Fruit fly (Drosophila melanogaster) whole organism, embryonic: ENCODE measurements around the gene Pex14.

Experiments used
- Abd-B ChIP-seq: fragments of 200-800 bp; sonication (Bioruptor generic); optimal IDR thresholded peaks from 2 replicates; lab custom pipeline; 2018; ENCODE audit warnings: missing biosample characterization, mild to moderate bottlenecking, missing genetic modification characterization, moderate library complexity
- Ada2b ChIP-seq: fragments of 200-800 bp; sonication (Bioruptor generic); IDR thresholded peaks from 2 replicates; pipeline ENCODE4 v1.3.6; 2022; ENCODE audit warnings: missing biosample characterization, missing genetic modification characterization
- Asciz ChIP-seq: fragments of 200-800 bp; sonication (Bioruptor generic); optimal IDR thresholded peaks from 2 replicates; lab custom pipeline; 2017; ENCODE audit warnings: missing biosample characterization, mild to moderate bottlenecking, missing genetic modification characterization, missing genetic modification reagents
- CG10147 ChIP-seq: fragments of 200-800 bp; sonication (Bioruptor generic); optimal IDR thresholded peaks from 2 replicates; lab custom pipeline; 2019; ENCODE audit warnings: missing biosample characterization, mild to moderate bottlenecking, missing genetic modification characterization, moderate library complexity
- CG10979 ChIP-seq: fragments of 200-800 bp; sonication (Bioruptor generic); optimal IDR thresholded peaks from 2 replicates; lab custom pipeline; 2018; ENCODE audit warnings: missing biosample characterization, mild to moderate bottlenecking, missing genetic modification characterization, moderate library complexity
- CG11247 ChIP-seq: fragments of 200-800 bp; sonication (Bioruptor generic); IDR thresholded peaks from 2 replicates; pipeline ENCODE4 v1.3.6; 2022; ENCODE audit warnings: missing biosample characterization, missing genetic modification characterization
- CG12071 ChIP-seq: fragments of 200-800 bp; sonication (Bioruptor generic); optimal IDR thresholded peaks from 3 replicates; lab custom pipeline; 2018; ENCODE audit warnings: missing biosample characterization, mild to moderate bottlenecking, missing genetic modification characterization
- CG12744 ChIP-seq: fragments of 200-800 bp; sonication (Bioruptor generic); optimal IDR thresholded peaks from 2 replicates; lab custom pipeline; 2016; ENCODE audit warnings: missing biosample characterization, missing genetic modification characterization
- CG14014 ChIP-seq: fragments of 200-800 bp; sonication (Bioruptor generic); IDR thresholded peaks from 2 replicates; pipeline ENCODE4 v1.3.6; 2022; ENCODE audit warnings: missing biosample characterization, missing genetic modification characterization
- CG14710 ChIP-seq: fragments of 200-800 bp; sonication (Bioruptor generic); optimal IDR thresholded peaks from 3 replicates; lab custom pipeline; 2019; ENCODE audit warnings: missing biosample characterization, mild to moderate bottlenecking, missing genetic modification characterization, moderate library complexity
- CG1529 ChIP-seq: fragments of 200-800 bp; sonication (Bioruptor generic); optimal IDR thresholded peaks from 3 replicates; lab custom pipeline; 2018; ENCODE audit warnings: missing biosample characterization, missing genetic modification characterization
- CG17912 ChIP-seq: fragments of 200-800 bp; sonication (Bioruptor generic); optimal IDR thresholded peaks from 2 replicates; lab custom pipeline; 2018; ENCODE audit warnings: missing biosample characterization, mild to moderate bottlenecking, missing genetic modification characterization
- CG3065 ChIP-seq: fragments of 200-800 bp; sonication (Bioruptor generic); optimal IDR thresholded peaks from 2 replicates; lab custom pipeline; 2016; ENCODE audit warnings: missing biosample characterization, missing genetic modification characterization
- CG3847 ChIP-seq: fragments of 200-800 bp; sonication (Bioruptor generic); IDR thresholded peaks from 2 replicates; pipeline ENCODE4 v1.3.6; 2022; ENCODE audit warnings: missing biosample characterization, missing genetic modification characterization
- CG4282 ChIP-seq: fragments of 200-800 bp; sonication (Bioruptor generic); optimal IDR thresholded peaks from 2 replicates; lab custom pipeline; 2016; ENCODE audit warnings: missing biosample characterization, missing genetic modification characterization
- CG43689 ChIP-seq: fragments of 200-800 bp; sonication (Bioruptor generic); IDR thresholded peaks from 2 replicates; pipeline ENCODE4 v1.3.6; 2022; ENCODE audit warnings: missing biosample characterization, missing genetic modification characterization
- CG7786 ChIP-seq: fragments of 200-800 bp; sonication (Bioruptor generic); optimal IDR thresholded peaks from 2 replicates; lab custom pipeline; 2016; ENCODE audit warnings: missing biosample characterization, missing genetic modification characterization
- CG7987 ChIP-seq: fragments of 200-800 bp; sonication (Bioruptor generic); optimal IDR thresholded peaks from 2 replicates; lab custom pipeline; 2018; ENCODE audit warnings: missing biosample characterization, mild to moderate bottlenecking, missing genetic modification characterization, moderate library complexity
- CG8281 ChIP-seq: fragments of 200-800 bp; sonication (Bioruptor generic); optimal IDR thresholded peaks from 2 replicates; lab custom pipeline; 2018; ENCODE audit warnings: missing biosample characterization, mild to moderate bottlenecking, missing genetic modification characterization, moderate library complexity
- CG8290 ChIP-seq, 3 experiments: fragments of 200-800 bp; sonication (Bioruptor generic); optimal IDR thresholded peaks; 2 replicates each; lab custom pipeline; 2016 to 2019; ENCODE audit warnings: missing biosample characterization in 3 of 3, missing genetic modification characterization in 3 of 3, mild to moderate bottlenecking in 2 of 3, moderate library complexity in 1 of 3
- CG9876 ChIP-seq: fragments of 200-800 bp; sonication (Bioruptor generic); optimal IDR thresholded peaks from 2 replicates; lab custom pipeline; 2016; ENCODE audit warnings: missing biosample characterization, missing genetic modification characterization
- HmgZ ChIP-seq: fragments of 200-800 bp; sonication (Bioruptor generic); optimal IDR thresholded peaks from 2 replicates; lab custom pipeline; 2018; ENCODE audit warnings: missing biosample characterization, mild to moderate bottlenecking, missing genetic modification characterization
- Jarid2 ChIP-seq: fragments of 200-800 bp; sonication (Bioruptor generic); optimal IDR thresholded peaks from 3 replicates; lab custom pipeline; 2017; ENCODE audit warnings: mild to moderate bottlenecking, missing biosample characterization, missing genetic modification reagents, missing genetic modification characterization
- Lhr ChIP-seq: fragments of 200-800 bp; sonication (Bioruptor generic); optimal IDR thresholded peaks from 3 replicates; lab custom pipeline; 2017; ENCODE audit warnings: mild to moderate bottlenecking, missing biosample characterization, missing genetic modification reagents, missing genetic modification characterization
- MESR4 ChIP-seq: fragments of 200-800 bp; sonication (Bioruptor generic); optimal IDR thresholded peaks from 2 replicates; lab custom pipeline; 2018; ENCODE audit warnings: missing biosample characterization, mild to moderate bottlenecking, missing genetic modification characterization, moderate library complexity
- Nf-YA ChIP-seq: fragments of 200-800 bp; sonication (Bioruptor generic); IDR thresholded peaks from 2 replicates; pipeline ENCODE4 v1.3.6; 2022; ENCODE audit warnings: missing biosample characterization, missing genetic modification characterization
- Oaz ChIP-seq: fragments of 200-800 bp; sonication (Bioruptor generic); IDR thresholded peaks from 2 replicates; pipeline ENCODE4 v1.3.6; 2022; ENCODE audit warnings: missing biosample characterization, missing genetic modification characterization
- Sox102F ChIP-seq: fragments of 200-800 bp; sonication (Bioruptor generic); optimal IDR thresholded peaks from 2 replicates; lab custom pipeline; 2018; ENCODE audit warnings: missing biosample characterization, mild to moderate bottlenecking, missing genetic modification characterization, moderate library complexity
- Sry-β ChIP-seq: fragments of 200-800 bp; sonication (Bioruptor generic); optimal IDR thresholded peaks from 2 replicates; lab custom pipeline; 2018; ENCODE audit warnings: missing biosample characterization, mild to moderate bottlenecking, missing genetic modification characterization, moderate library complexity
- ab ChIP-seq: fragments of 200-800 bp; sonication (Bioruptor generic); optimal IDR thresholded peaks from 2 replicates; lab custom pipeline; 2016; ENCODE audit warnings: missing biosample characterization, missing genetic modification characterization
- abd-A ChIP-seq: fragments of 200-800 bp; sonication (Bioruptor generic); optimal IDR thresholded peaks from 3 replicates; lab custom pipeline; 2019; ENCODE audit warnings: missing biosample characterization, mild to moderate bottlenecking, missing genetic modification characterization, moderate library complexity
- amos ChIP-seq: fragments of 200-800 bp; sonication (Bioruptor generic); IDR thresholded peaks from 2 replicates; pipeline ENCODE4 v1.3.6; 2022; ENCODE audit warnings: missing biosample characterization, missing genetic modification characterization; ENCODE audit not compliant: partially characterized antibody
- bsh ChIP-seq, 2 experiments: fragments of 200-800 bp; sonication (Bioruptor generic); optimal IDR thresholded peaks; 2 replicates each; lab custom pipeline; 2017 to 2018; ENCODE audit warnings: mild to moderate bottlenecking in 2 of 2, missing biosample characterization in 2 of 2, missing genetic modification characterization in 2 of 2, moderate library complexity in 1 of 2
- cwo ChIP-seq: fragments of 200-800 bp; sonication (Bioruptor generic); optimal IDR thresholded peaks from 3 replicates; lab custom pipeline; 2017; ENCODE audit warnings: missing biosample characterization, missing genetic modification characterization, mild to moderate bottlenecking, moderate library complexity, missing genetic modification reagents
- ewg ChIP-seq: fragments of 200-800 bp; sonication (Bioruptor generic); optimal IDR thresholded peaks from 3 replicates; lab custom pipeline; 2017; ENCODE audit warnings: mild to moderate bottlenecking, missing biosample characterization, missing genetic modification reagents, missing genetic modification characterization
- grau ChIP-seq: fragments of 200-800 bp; optimal IDR thresholded peaks from 3 replicates; lab custom pipeline; 2019; ENCODE audit warnings: missing biosample characterization, mild to moderate bottlenecking, missing genetic modification characterization, moderate library complexity
- hb ChIP-seq: fragments of 200-800 bp; sonication (Bioruptor generic); IDR thresholded peaks from 3 replicates; pipeline ENCODE4 v1.3.6; 2022; ENCODE audit warnings: missing biosample characterization, missing genetic modification characterization; ENCODE audit not compliant: partially characterized antibody
- insv ChIP-seq, 2 experiments: fragments of 200-800 bp; sonication (Bioruptor generic); optimal IDR thresholded peaks; 3 replicates each; lab custom pipeline; 2016 to 2018; ENCODE audit warnings: missing biosample characterization in 2 of 2, missing genetic modification characterization in 2 of 2
- jigr1 ChIP-seq: fragments of 200-800 bp; sonication (Bioruptor generic); IDR thresholded peaks from 3 replicates; pipeline ENCODE4 v1.3.6; 2022; ENCODE audit warnings: missing biosample characterization, missing genetic modification characterization
- jing ChIP-seq: fragments of 200-800 bp; sonication (Bioruptor generic); optimal IDR thresholded peaks from 2 replicates; lab custom pipeline; 2018; ENCODE audit warnings: missing biosample characterization, mild to moderate bottlenecking, missing genetic modification characterization
- jumu ChIP-seq: fragments of 200-800 bp; sonication (Bioruptor generic); optimal IDR thresholded peaks from 3 replicates; lab custom pipeline; 2016; ENCODE audit warnings: missing biosample characterization, missing genetic modification characterization
- phol ChIP-seq: fragments of 200-800 bp; sonication (Bioruptor generic); optimal IDR thresholded peaks from 3 replicates; lab custom pipeline; 2018; ENCODE audit warnings: missing biosample characterization, mild to moderate bottlenecking, missing genetic modification characterization, moderate library complexity
- pnt ChIP-seq: fragments of 200-800 bp; sonication (Bioruptor generic); optimal IDR thresholded peaks from 3 replicates; lab custom pipeline; 2016; ENCODE audit warnings: missing biosample characterization, missing genetic modification characterization
- salm ChIP-seq: fragments of 200-800 bp; sonication (Bioruptor generic); optimal IDR thresholded peaks from 2 replicates; lab custom pipeline; 2018; ENCODE audit warnings: missing biosample characterization, mild to moderate bottlenecking, missing genetic modification characterization
- shn ChIP-seq: fragments of 200-800 bp; sonication (Bioruptor generic); optimal IDR thresholded peaks from 3 replicates; lab custom pipeline; 2016; ENCODE audit warnings: missing biosample characterization, missing genetic modification characterization
- tx ChIP-seq: fragments of 200-800 bp; sonication (Bioruptor generic); optimal IDR thresholded peaks from 2 replicates; lab custom pipeline; 2016; ENCODE audit warnings: missing biosample characterization, missing genetic modification characterization
- vfl ChIP-seq: fragments of 200-800 bp; sonication (Bioruptor generic); optimal IDR thresholded peaks from 2 replicates; lab custom pipeline; 2016; ENCODE audit warnings: missing biosample characterization, missing genetic modification characterization
- zen ChIP-seq: fragments of 200-800 bp; sonication (Bioruptor generic); optimal IDR thresholded peaks from 3 replicates; lab custom pipeline; 2018; ENCODE audit warnings: missing biosample characterization, mild to moderate bottlenecking, missing genetic modification characterization, moderate library complexity

The Pex14 gene

DNA sequence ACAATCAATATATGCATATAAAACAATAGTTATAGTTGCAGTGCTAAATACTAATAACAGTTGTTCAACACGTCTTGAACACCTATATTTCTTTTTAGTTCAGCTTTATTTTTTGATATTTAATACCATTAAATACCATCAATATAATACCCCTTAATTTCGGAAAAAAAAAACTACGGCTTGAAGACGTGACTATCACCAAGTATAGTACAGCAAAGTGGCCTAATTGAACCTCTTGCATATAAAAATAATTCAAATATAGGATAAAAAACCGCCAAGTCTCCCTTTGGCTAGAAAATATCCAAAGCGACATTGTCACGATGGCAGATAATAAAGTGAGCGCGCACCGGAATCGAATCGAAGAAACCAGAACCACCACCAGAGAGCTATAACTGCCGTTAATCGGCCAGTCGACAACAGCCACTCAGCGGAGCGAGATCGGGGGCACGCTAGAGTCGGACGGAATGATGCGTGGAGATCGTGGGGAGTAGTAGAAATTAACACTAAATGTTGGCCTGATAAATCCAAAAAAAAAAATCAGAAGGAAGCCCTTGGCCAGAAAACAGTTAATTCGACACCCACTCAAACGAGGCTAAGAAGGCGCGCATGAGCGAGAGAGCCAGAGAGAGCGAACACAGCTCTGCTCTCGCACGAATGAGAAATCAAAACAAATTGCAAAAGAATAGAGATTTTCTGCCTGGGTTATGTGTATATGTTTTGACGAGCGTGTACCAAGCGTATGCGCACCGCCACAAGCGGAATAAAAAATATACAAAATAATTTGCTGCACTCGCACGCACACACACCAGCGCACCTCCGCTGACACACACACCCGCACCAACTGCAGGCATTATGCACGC is 6.4 kb downstream of the Pex14 start (continued):
- no peak for TF ChIP-seq tx
- TF ChIP-seq CG9876 (GFP tag; lab: Kevin White, UChicago): peak; percentile 15
- TF ChIP-seq CG7987 (GFP tag; lab: Kevin White, UChicago): peak; percentile 57
- no peak for TF ChIP-seq Lhr
- no peak for TF ChIP-seq CG43689 (GFP tag; lab: Robert Waterston, UW)
- peak; percentile 26; the same call in 1 of the 2 replicates for TF ChIP-seq CG14014 (GFP tag; lab: Robert Waterston, UW)
- no peak for TF ChIP-seq jumu (GFP tag; lab: Kevin White, UChicago)
- peak; percentile 100 for TF ChIP-seq Sry-β (GFP tag; lab: Kevin White, UChicago)
- TF ChIP-seq CG10147: peak; percentile 48
- TF ChIP-seq jing (GFP tag; lab: Kevin White, UChicago): no peak
- no peak for TF ChIP-seq pnt
- no peak for TF ChIP-seq CG3847 (GFP tag; lab: Robert Waterston, UW)
- no peak for TF ChIP-seq ab (GFP tag; lab: Kevin White, UChicago)
- TF ChIP-seq Ada2b: no peak
- TF ChIP-seq Nf-YA: no peak
- TF ChIP-seq CG12744: no peak
- TF ChIP-seq jigr1 (GFP tag; lab: Robert Waterston, UW): no peak
- no peak for TF ChIP-seq CG1529
- TF ChIP-seq shn: no peak
- TF ChIP-seq CG3065 (GFP tag; lab: Kevin White, UChicago): no peak
- TF ChIP-seq insv (GFP tag; optimal IDR thresholded peaks at IDR 0.05; lab: Kevin White, UChicago): no peak
- peak; percentile 50 for TF ChIP-seq phol
- TF ChIP-seq Asciz (GFP tag; lab: Kevin White, UChicago): no peak
- peak; percentile 40 for TF ChIP-seq grau (tag; lab: Kevin White, UChicago)
- no peak for TF ChIP-seq Sox102F (GFP tag; lab: Kevin White, UChicago)
- TF ChIP-seq CG8281 (tag; lab: Kevin White, UChicago): peak; percentile 0
- TF ChIP-seq CG8290 (GFP tag; optimal IDR thresholded peaks at IDR 0.05; lab: Kevin White, UChicago): peak; percentile 27
- peak in 1 of 2 experiments; percentile 12 for TF ChIP-seq CG8290 (tag; optimal IDR thresholded peaks at IDR 0.05; lab: Kevin White, UChicago)
- peak; percentile 10 for TF ChIP-seq salm (tag; lab: Kevin White, UChicago)
- 0 out of 2 replicates have a peak, but pooled peaks have one; percentile 15 for TF ChIP-seq CG11247 (GFP tag; lab: Robert Waterston, UW)
- peak; percentile 34; the same call in 1 of the 2 replicates for TF ChIP-seq amos (GFP tag; lab: Robert Waterston, UW)
- TF ChIP-seq CG10979 (tag; lab: Kevin White, UChicago): peak; percentile 2
- peak; percentile 85 for TF ChIP-seq Jarid2 (GFP tag; lab: Kevin White, UChicago)
- TF ChIP-seq abd-A (tag; lab: Kevin White, UChicago): no peak
- TF ChIP-seq hb: no peak
- TF ChIP-seq bsh (GFP tag; optimal IDR thresholded peaks at IDR 0.05; lab: Kevin White, UChicago): no peak
- peak; percentile 46 for TF ChIP-seq zen
- peak; percentile 56 for TF ChIP-seq CG14710 (tag; lab: Kevin White, UChicago)
- TF ChIP-seq vfl (GFP tag; lab: Kevin White, UChicago): no peak
- no peak for TF ChIP-seq CG17912 (GFP tag; lab: Kevin White, UChicago)
- TF ChIP-seq ewg (GFP tag; lab: Kevin White, UChicago): peak; percentile 90
- no peak for TF ChIP-seq MESR4 (GFP tag; lab: Kevin White, UChicago)
- no peak for TF ChIP-seq CG7786
- TF ChIP-seq CG4282 (GFP tag; lab: Kevin White, UChicago): no peak
- TF ChIP-seq cwo (GFP tag; lab: Kevin White, UChicago): no peak
- TF ChIP-seq HmgZ (tag; lab: Kevin White, UChicago): peak; percentile 48
- TF ChIP-seq Abd-B: peak; percentile 33
- no peak for TF ChIP-seq CG12071 (GFP tag; lab: Kevin White, UChicago)
- TF ChIP-seq Oaz (GFP tag; lab: Robert Waterston, UW): no peak
